1 fruit fly cellular context compared by ENCODE assay signal in the genomic region with DNA sequence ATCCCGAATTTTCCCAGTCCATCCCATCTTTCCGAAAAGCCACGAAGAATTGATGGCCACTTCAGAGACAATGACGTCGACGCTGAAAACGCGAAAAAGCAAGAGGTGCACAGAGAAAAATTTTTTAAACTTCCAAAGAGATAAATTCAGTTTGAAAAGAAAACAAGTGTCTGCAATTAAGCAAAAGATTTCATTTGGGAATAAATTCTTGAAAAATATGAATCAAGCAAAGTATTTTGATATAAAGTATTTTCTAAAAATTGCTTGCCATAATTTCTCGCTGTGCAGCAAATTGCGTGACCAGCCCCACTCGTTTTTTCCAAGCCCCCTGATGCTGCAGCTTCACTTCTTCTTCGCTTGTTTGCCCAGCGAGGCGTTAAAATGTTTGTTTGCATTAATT.
A peak's percentile ranks its signal among the peaks of the same experiment; 100 is the strongest.
TF ChIP-seq lines count a peak whose summit lies in the region.

No protein-coding gene starts in this region.

TF ChIP-seq in whole organism, embryonic, 481 proteins besides CTCF, POLR2A, EP300 and RAD21 (continued from another document and continues in another):
- TF ChIP-seq Pdp1 (GFP tag; optimal IDR thresholded peaks at IDR 0.05; lab: Kevin White, UChicago) = no peak
- no peak for TF ChIP-seq CG11723 (GFP tag; optimal IDR thresholded peaks at IDR 0.05; lab: Kevin White, UChicago)
- no peak for TF ChIP-seq CG10431 (GFP tag; optimal IDR thresholded peaks at IDR 0.05; lab: Kevin White, UChicago)
- TF ChIP-seq CG13775 (GFP tag; optimal IDR thresholded peaks at IDR 0.05; lab: Kevin White, UChicago) = no peak
- TF ChIP-seq CG33557 (GFP tag; optimal IDR thresholded peaks at IDR 0.05; lab: Kevin White, UChicago) = no peak
- no peak for TF ChIP-seq croc (GFP tag; conservative IDR thresholded peaks at IDR 0.05; lab: Robert Waterston, UW)
- TF ChIP-seq bigmax (GFP tag; optimal IDR thresholded peaks at IDR 0.05; lab: Kevin White, UChicago) = no peak
- TF ChIP-seq aop (GFP tag; IDR thresholded peaks at IDR 0.05; lab: Robert Waterston, UW) = no peak
- peak; percentile 10 for TF ChIP-seq CG3281 (GFP tag; optimal IDR thresholded peaks at IDR 0.05; lab: Kevin White, UChicago)
- TF ChIP-seq CG9797 (GFP tag; optimal IDR thresholded peaks at IDR 0.05; lab: Kevin White, UChicago) = no peak
- no peak for TF ChIP-seq fd96Cb (tag; optimal IDR thresholded peaks at IDR 0.05; lab: Kevin White, UChicago)
- TF ChIP-seq dm (GFP tag; optimal IDR thresholded peaks at IDR 0.05; lab: Kevin White, UChicago) = no peak
- TF ChIP-seq Oli (tag; optimal IDR thresholded peaks at IDR 0.05; lab: Kevin White, UChicago) = peak; percentile 18
- TF ChIP-seq CG2875 (GFP tag; optimal IDR thresholded peaks at IDR 0.05; lab: Kevin White, UChicago) = no peak
- TF ChIP-seq z (GFP tag; IDR thresholded peaks at IDR 0.05; lab: Robert Waterston, UW) = no peak
- TF ChIP-seq TFAM (GFP tag; optimal IDR thresholded peaks at IDR 0.05; lab: Kevin White, UChicago) = no peak
- TF ChIP-seq pan (optimal IDR thresholded peaks at IDR 0.05; lab: Kevin White, UChicago) = no peak
- peak in 1 of 2 experiments; percentile 43 for TF ChIP-seq pan (GFP tag; optimal IDR thresholded peaks at IDR 0.05 in 1 of 2, IDR thresholded peaks at IDR 0.05 in 1 of 2)
- TF ChIP-seq HHEX (GFP tag; optimal IDR thresholded peaks at IDR 0.05; lab: Kevin White, UChicago) = no peak
- no peak for TF ChIP-seq her (GFP tag; optimal IDR thresholded peaks at IDR 0.05; lab: Kevin White, UChicago)
- TF ChIP-seq Blimp-1 (GFP tag; optimal IDR thresholded peaks at IDR 0.05; lab: Kevin White, UChicago) = peak; percentile 8
- peak; percentile 6 for TF ChIP-seq tio (GFP tag; optimal IDR thresholded peaks at IDR 0.05; lab: Kevin White, UChicago)
- TF ChIP-seq BEAF-32 (GFP tag; optimal IDR thresholded peaks at IDR 0.05; lab: Kevin White, UChicago) = no peak
- TF ChIP-seq Sox102F (GFP tag; optimal IDR thresholded peaks at IDR 0.05; lab: Kevin White, UChicago) = peak; percentile 66
- no peak for TF ChIP-seq Dip2 (GFP tag; IDR thresholded peaks at IDR 0.05; lab: Robert Waterston, UW)
- peak; percentile 13 for TF ChIP-seq phol (tag; optimal IDR thresholded peaks at IDR 0.05; lab: Kevin White, UChicago)
- TF ChIP-seq klu (GFP tag; IDR thresholded peaks at IDR 0.05; lab: Robert Waterston, UW) = no peak
- TF ChIP-seq zfh2 (GFP tag; optimal IDR thresholded peaks at IDR 0.05; lab: Kevin White, UChicago) = peak; percentile 8
- TF ChIP-seq CG31365 (tag; optimal IDR thresholded peaks at IDR 0.05; lab: Kevin White, UChicago) = no peak
- no peak for TF ChIP-seq Gsc (GFP tag; IDR thresholded peaks at IDR 0.05; lab: Robert Waterston, UW)
- TF ChIP-seq pho (GFP tag; optimal IDR thresholded peaks at IDR 0.05; lab: Kevin White, UChicago) = no peak
- no peak for TF ChIP-seq CG4404 (GFP tag; IDR thresholded peaks at IDR 0.05; lab: Robert Waterston, UW)
- TF ChIP-seq tup (GFP tag; optimal IDR thresholded peaks at IDR 0.05; lab: Kevin White, UChicago) = no peak
- no peak for TF ChIP-seq Chrac-16 (GFP tag; optimal IDR thresholded peaks at IDR 0.05; lab: Kevin White, UChicago)
- TF ChIP-seq sima (GFP tag; optimal IDR thresholded peaks at IDR 0.05; lab: Kevin White, UChicago) = no peak
- no peak for TF ChIP-seq CG6813 (GFP tag; optimal IDR thresholded peaks at IDR 0.05; lab: Kevin White, UChicago)
- TF ChIP-seq lilli (GFP tag; optimal IDR thresholded peaks at IDR 0.05; lab: Kevin White, UChicago) = no peak
- TF ChIP-seq CG1603 (tag; optimal IDR thresholded peaks at IDR 0.05; lab: Kevin White, UChicago) = peak; percentile 43
- TF ChIP-seq tll (GFP tag; optimal IDR thresholded peaks at IDR 0.05; lab: Kevin White, UChicago) = no peak
- no peak for TF ChIP-seq sens-2 (GFP tag; IDR thresholded peaks at IDR 0.05; lab: Robert Waterston, UW)
- TF ChIP-seq pros (GFP tag; optimal IDR thresholded peaks at IDR 0.05; lab: Kevin White, UChicago) = no peak
- TF ChIP-seq nom (GFP tag; optimal IDR thresholded peaks at IDR 0.05; lab: Kevin White, UChicago) = no peak
- TF ChIP-seq grn (GFP tag; optimal IDR thresholded peaks at IDR 0.05; lab: Kevin White, UChicago) = no peak
- TF ChIP-seq gt (GFP tag; IDR thresholded peaks at IDR 0.05; lab: Robert Waterston, UW) = no peak
- TF ChIP-seq CG15696 (tag; optimal IDR thresholded peaks at IDR 0.05; lab: Kevin White, UChicago) = no peak
- TF ChIP-seq CG30403 (GFP tag; optimal IDR thresholded peaks at IDR 0.05; lab: Kevin White, UChicago) = peak; percentile 49
- no peak for TF ChIP-seq cato (GFP tag; optimal IDR thresholded peaks at IDR 0.05; lab: Kevin White, UChicago; ENCODE audit: borderline replicate concordance)
- no peak for TF ChIP-seq CG9876 (GFP tag; optimal IDR thresholded peaks at IDR 0.05; lab: Kevin White, UChicago)
- TF ChIP-seq CG10565 (GFP tag; optimal IDR thresholded peaks at IDR 0.05; lab: Kevin White, UChicago) = no peak
- no peak for TF ChIP-seq CG16863 (GFP tag; optimal IDR thresholded peaks at IDR 0.05; lab: Kevin White, UChicago)
- TF ChIP-seq sug (tag; optimal IDR thresholded peaks at IDR 0.05; lab: Kevin White, UChicago) = no peak
- TF ChIP-seq CG1792 (GFP tag; optimal IDR thresholded peaks at IDR 0.05; lab: Kevin White, UChicago) = no peak
- peak; percentile 46 for TF ChIP-seq E2f1 (GFP tag; IDR thresholded peaks at IDR 0.05; lab: Robert Waterston, UW)
- TF ChIP-seq ttk (GFP tag; IDR thresholded peaks at IDR 0.05; lab: Robert Waterston, UW) = 0 out of 2 replicates have a peak, but pooled peaks have one; percentile 37
- no peak for TF ChIP-seq Oaz (GFP tag; IDR thresholded peaks at IDR 0.05; lab: Robert Waterston, UW)
- TF ChIP-seq chif (GFP tag; optimal IDR thresholded peaks at IDR 0.05; lab: Kevin White, UChicago) = peak; percentile 12 to 25
- TF ChIP-seq CG15479 (GFP tag; optimal IDR thresholded peaks at IDR 0.05; lab: Kevin White, UChicago) = no peak
- TF ChIP-seq Rfx (GFP tag; IDR thresholded peaks at IDR 0.05; lab: Robert Waterston, UW) = peak; percentile 35; the same call in 1 of the 2 replicates
- TF ChIP-seq CG1529 (GFP tag; optimal IDR thresholded peaks at IDR 0.05; lab: Kevin White, UChicago) = no peak
- TF ChIP-seq gfzf (GFP tag; optimal IDR thresholded peaks at IDR 0.05; lab: Kevin White, UChicago) = no peak
- TF ChIP-seq ci (GFP tag; IDR thresholded peaks at IDR 0.05; lab: Robert Waterston, UW) = peak; percentile 70; the same call in 2 of the 3 replicates
- no peak for TF ChIP-seq CG3163 (GFP tag; optimal IDR thresholded peaks at IDR 0.05; lab: Kevin White, UChicago)
- TF ChIP-seq CG7928 (GFP tag; optimal IDR thresholded peaks at IDR 0.05; lab: Kevin White, UChicago) = no peak
- peak; percentile 22 for TF ChIP-seq CG15514 (GFP tag; optimal IDR thresholded peaks at IDR 0.05; lab: Kevin White, UChicago)
- no peak for TF ChIP-seq kah (GFP tag; optimal IDR thresholded peaks at IDR 0.05; lab: Kevin White, UChicago)
- no peak for TF ChIP-seq CG10654 (GFP tag; optimal IDR thresholded peaks at IDR 0.05; lab: Kevin White, UChicago)
- TF ChIP-seq NFAT (GFP tag; IDR thresholded peaks at IDR 0.05; lab: Robert Waterston, UW) = no peak
- TF ChIP-seq Dbx (GFP tag; IDR thresholded peaks at IDR 0.05; lab: Robert Waterston, UW) = 0 out of 3 replicates have a peak, but pooled peaks have one; percentile 10
- no peak for TF ChIP-seq nerfin-1 (tag; optimal IDR thresholded peaks at IDR 0.05; lab: Kevin White, UChicago)
- no peak for TF ChIP-seq Adf1 (GFP tag; IDR thresholded peaks at IDR 0.05; lab: Robert Waterston, UW)
- no peak for TF ChIP-seq Bgb (GFP tag; IDR thresholded peaks at IDR 0.05; lab: Robert Waterston, UW; ENCODE audit: partially characterized antibody)
- TF ChIP-seq NC2β (GFP tag; optimal IDR thresholded peaks at IDR 0.05; lab: Kevin White, UChicago) = no peak
- TF ChIP-seq CG32772 (GFP tag; IDR thresholded peaks at IDR 0.05; lab: Robert Waterston, UW) = 0 out of 2 replicates have a peak, but pooled peaks have one; percentile 49
- TF ChIP-seq bbx (GFP tag; IDR thresholded peaks at IDR 0.05; lab: Robert Waterston, UW; ENCODE audit: partially characterized antibody) = no peak
- TF ChIP-seq CG14441 (GFP tag; IDR thresholded peaks at IDR 0.05; lab: Robert Waterston, UW) = no peak
- no peak for TF ChIP-seq CG10979 (tag; optimal IDR thresholded peaks at IDR 0.05; lab: Kevin White, UChicago)
- no peak for TF ChIP-seq HLH3B (GFP tag; IDR thresholded peaks at IDR 0.05; lab: Robert Waterston, UW)
- no peak for TF ChIP-seq CG13296 (GFP tag; optimal IDR thresholded peaks at IDR 0.05; lab: Kevin White, UChicago)
- no peak for TF ChIP-seq Mes4 (GFP tag; optimal IDR thresholded peaks at IDR 0.05; lab: Kevin White, UChicago)
- no peak for TF ChIP-seq ftz-f1 (GFP tag; optimal IDR thresholded peaks at IDR 0.05; lab: Kevin White, UChicago)
- TF ChIP-seq CG4854 (GFP tag; optimal IDR thresholded peaks at IDR 0.05; lab: Kevin White, UChicago) = no peak
- no peak for TF ChIP-seq CG12299 (tag; optimal IDR thresholded peaks at IDR 0.05; lab: Kevin White, UChicago)
- TF ChIP-seq dimm (GFP tag; IDR thresholded peaks at IDR 0.05; lab: Robert Waterston, UW) = no peak
- TF ChIP-seq Dref (GFP tag; IDR thresholded peaks at IDR 0.05; lab: Robert Waterston, UW) = no peak
- no peak for TF ChIP-seq Mad (GFP tag; optimal IDR thresholded peaks at IDR 0.05; lab: Kevin White, UChicago)
- TF ChIP-seq crol (GFP tag; IDR thresholded peaks at IDR 0.05; lab: Robert Waterston, UW) = no peak
- TF ChIP-seq ewg (GFP tag; optimal IDR thresholded peaks at IDR 0.05; lab: Kevin White, UChicago) = peak; percentile 4
- no peak for TF ChIP-seq ac (GFP tag; optimal IDR thresholded peaks at IDR 0.05; lab: Kevin White, UChicago)
- TF ChIP-seq kni (GFP tag; optimal IDR thresholded peaks at IDR 0.05; lab: Kevin White, UChicago) = no peak
- peak; percentile 49 for TF ChIP-seq CG2678 (tag; optimal IDR thresholded peaks at IDR 0.05; lab: Kevin White, UChicago)
- no peak for TF ChIP-seq Camta (GFP tag; optimal IDR thresholded peaks at IDR 0.05; lab: Kevin White, UChicago)
- TF ChIP-seq CG4707 (GFP tag; optimal IDR thresholded peaks at IDR 0.05; lab: Kevin White, UChicago) = no peak
- peak; percentile 21 for TF ChIP-seq NfI (GFP tag; optimal IDR thresholded peaks at IDR 0.05; lab: Kevin White, UChicago)
- TF ChIP-seq Doc3 (GFP tag; IDR thresholded peaks at IDR 0.05; lab: Robert Waterston, UW; ENCODE audit: partially characterized antibody) = no peak
- no peak for TF ChIP-seq CG18764 (GFP tag; optimal IDR thresholded peaks at IDR 0.05; lab: Kevin White, UChicago)
- no peak for TF ChIP-seq CG13624 (GFP tag; optimal IDR thresholded peaks at IDR 0.05; lab: Kevin White, UChicago)
- TF ChIP-seq ro (GFP tag; IDR thresholded peaks at IDR 0.05; lab: Robert Waterston, UW) = no peak
- no peak for TF ChIP-seq dpn (GFP tag; optimal IDR thresholded peaks at IDR 0.05; lab: Kevin White, UChicago)
- no peak for TF ChIP-seq zf30C (GFP tag; optimal IDR thresholded peaks at IDR 0.05; lab: Kevin White, UChicago)
- TF ChIP-seq cad (GFP tag; optimal IDR thresholded peaks at IDR 0.05; lab: Kevin White, UChicago) = no peak
- no peak; the same call in 1 of the 2 replicates for TF ChIP-seq CG10366 (GFP tag; IDR thresholded peaks at IDR 0.05; lab: Robert Waterston, UW)
- no peak for TF ChIP-seq CG10267 (tag; optimal IDR thresholded peaks at IDR 0.05; lab: Kevin White, UChicago)
- TF ChIP-seq caup (GFP tag; optimal IDR thresholded peaks at IDR 0.05; lab: Kevin White, UChicago; ENCODE audit: severe bottlenecking) = no peak
- no peak for TF ChIP-seq CHES-1-like (GFP tag; optimal IDR thresholded peaks at IDR 0.05; lab: Kevin White, UChicago)
- TF ChIP-seq CG12104 (GFP tag; optimal IDR thresholded peaks at IDR 0.05; lab: Kevin White, UChicago) = no peak
- no peak for TF ChIP-seq Doc2 (GFP tag; IDR thresholded peaks at IDR 0.05; lab: Robert Waterston, UW)
- no peak; the same call in 1 of the 2 replicates for TF ChIP-seq CG7372 (GFP tag; IDR thresholded peaks at IDR 0.05; lab: Robert Waterston, UW)
- peak; percentile 72 for TF ChIP-seq gem (tag; optimal IDR thresholded peaks at IDR 0.05; lab: Kevin White, UChicago)
- peak; percentile 45; the same call in 2 of the 3 replicates for TF ChIP-seq tgo (GFP tag; IDR thresholded peaks at IDR 0.05; lab: Robert Waterston, UW)
- no peak for TF ChIP-seq YL-1 (GFP tag; optimal IDR thresholded peaks at IDR 0.05; lab: Kevin White, UChicago)
- no peak for TF ChIP-seq CG11560 (tag; IDR thresholded peaks at IDR 0.05; lab: Robert Waterston, UW)
- no peak for TF ChIP-seq cg (GFP tag; optimal IDR thresholded peaks at IDR 0.05; lab: Kevin White, UChicago)
- no peak for TF ChIP-seq CG5953 (GFP tag; IDR thresholded peaks at IDR 0.05; lab: Robert Waterston, UW)
- 0 out of 3 replicates have a peak, but pooled peaks have one; percentile 15 for TF ChIP-seq Aef1 (GFP tag; IDR thresholded peaks at IDR 0.05; lab: Robert Waterston, UW)
- no peak for TF ChIP-seq Opbp (GFP tag; IDR thresholded peaks at IDR 0.05; lab: Robert Waterston, UW; ENCODE audit: partially characterized antibody)
- TF ChIP-seq trh (GFP tag; optimal IDR thresholded peaks at IDR 0.05; lab: Kevin White, UChicago) = no peak
- TF ChIP-seq so (GFP tag; IDR thresholded peaks at IDR 0.05; lab: Robert Waterston, UW) = no peak
- peak; percentile 75 for TF ChIP-seq Drgx (GFP tag; IDR thresholded peaks at IDR 0.05; lab: Robert Waterston, UW)
- TF ChIP-seq Elba2 (GFP tag; optimal IDR thresholded peaks at IDR 0.05; lab: Kevin White, UChicago) = no peak
- TF ChIP-seq Usf (GFP tag; optimal IDR thresholded peaks at IDR 0.05; lab: Kevin White, UChicago) = no peak
- no peak for TF ChIP-seq CG3838 (GFP tag; optimal IDR thresholded peaks at IDR 0.05; lab: Kevin White, UChicago)
- TF ChIP-seq ash1 (GFP tag; optimal IDR thresholded peaks at IDR 0.05; lab: Kevin White, UChicago) = no peak
- TF ChIP-seq Fer1 (GFP tag; optimal IDR thresholded peaks at IDR 0.05; lab: Kevin White, UChicago) = peak; percentile 39
- TF ChIP-seq Sin3A (optimal IDR thresholded peaks at IDR 0.05; lab: Kevin White, UChicago) = no peak
- no peak for TF ChIP-seq Dfd (GFP tag; optimal IDR thresholded peaks at IDR 0.05; lab: Kevin White, UChicago)
- TF ChIP-seq run (tag; optimal IDR thresholded peaks at IDR 0.05; lab: Kevin White, UChicago) = no peak
- peak; percentile 34; the same call in 1 of the 2 replicates for TF ChIP-seq CG31441 (GFP tag; IDR thresholded peaks at IDR 0.05; lab: Robert Waterston, UW)
- peak; percentile 42 for TF ChIP-seq CG18599 (GFP tag; optimal IDR thresholded peaks at IDR 0.05; lab: Kevin White, UChicago)
- TF ChIP-seq CG8944 (GFP tag; optimal IDR thresholded peaks at IDR 0.05; lab: Kevin White, UChicago) = no peak
- peak; percentile 58 for TF ChIP-seq Xrp1 (GFP tag; IDR thresholded peaks at IDR 0.05; lab: Robert Waterston, UW)
- TF ChIP-seq Scr (GFP tag; IDR thresholded peaks at IDR 0.05; lab: Robert Waterston, UW; ENCODE audit: partially characterized antibody) = no peak
- TF ChIP-seq CG6272 (GFP tag; IDR thresholded peaks at IDR 0.05; lab: Robert Waterston, UW) = no peak
